Worm (Caenorhabditis elegans): ENCODE measurements around the gene rsef-1.

rsef-1 gene

ce11 chrX:3099832-3100231 lies 40.6 kb upstream of the rsef-1 start, which contains the start of gene sec-3:
Gene sec-3 (minus strand): TSS chrX:3099852.
- TF ChIP-seq ceh-91 (GFP tag; IDR thresholded peaks at IDR 0.05) (no peak), madf-10 (tag; optimal IDR thresholded peaks at IDR 0.05) (peak; percentile 52), mes-4 (tag; optimal IDR thresholded peaks at IDR 0.05) (no peak), tlf-1 (GFP tag; optimal IDR thresholded peaks at IDR 0.05) (peak; percentile 53), F37B4.10 (GFP tag; IDR thresholded peaks at IDR 0.05) (no peak), hrde-1 (tag; optimal IDR thresholded peaks at IDR 0.05; ENCODE audit: borderline replicate concordance) (no peak), lin-26 (GFP tag; IDR thresholded peaks at IDR 0.05) (peak; percentile 23; the same call in 1 of the 2 replicates), mcd-1 (GFP tag; IDR thresholded peaks at IDR 0.05) (peak; percentile 82), hmg-1.2 (GFP tag; IDR thresholded peaks at IDR 0.05) (peak; percentile 90), B0336.3 (GFP tag; IDR thresholded peaks at IDR 0.05) (peak; percentile 58), aptf-3 (GFP tag; IDR thresholded peaks at IDR 0.05) (no peak), him-1 (tag; optimal IDR thresholded peaks at IDR 0.05) (no peak), ceh-27 (GFP tag; optimal IDR thresholded peaks at IDR 0.05) (peak; percentile 21), sdz-38 (tag; optimal IDR thresholded peaks at IDR 0.05) (no peak), C06A6.2 (GFP tag; conservative IDR thresholded peaks at IDR 0.05) (peak; percentile 28; the same call in 1 of the 2 replicates), unc-62 (GFP tag; optimal IDR thresholded peaks at IDR 0.05) (no peak), bed-1 (GFP tag; IDR thresholded peaks at IDR 0.05) (no peak), bed-2 (GFP tag; IDR thresholded peaks at IDR 0.05) (no peak), K11D2.4 (GFP tag; IDR thresholded peaks at IDR 0.05) (peak; percentile 77; the same call in 1 of the 2 replicates), F23B12.7 (tag; optimal IDR thresholded peaks at IDR 0.05; ENCODE audit: insufficient read depth) (peak; percentile 76), egl-44 (GFP tag; IDR thresholded peaks at IDR 0.05) (no peak), gei-17 (GFP tag; optimal IDR thresholded peaks at IDR 0.05) (peak; percentile 51), ztf-3 (GFP tag; optimal IDR thresholded peaks at IDR 0.05) (no peak), madf-8 (GFP tag; conservative IDR thresholded peaks at IDR 0.05) (no peak), attf-5 (GFP tag; optimal IDR thresholded peaks at IDR 0.05) (peak; percentile 84), pha-4 (tag; optimal IDR thresholded peaks at IDR 0.05) (peak; percentile 69), F22D6.2 (tag; optimal IDR thresholded peaks at IDR 0.05) (peak; percentile 42), athp-1 (tag; optimal IDR thresholded peaks at IDR 0.05) (no peak), lsy-27 (tag; optimal IDR thresholded peaks at IDR 0.05; ENCODE audit: borderline replicate concordance, insufficient read depth) (no peak), let-526 (GFP tag; IDR thresholded peaks at IDR 0.05) (0 out of 2 replicates have a peak, but pooled peaks have one; percentile 12), cebp-1 (GFP tag; IDR thresholded peaks at IDR 0.05) (no peak), cebp-1 (tag; optimal IDR thresholded peaks at IDR 0.05) (peak; percentile 83), rec-8 (tag; optimal IDR thresholded peaks at IDR 0.05) (no peak), F55B11.4 (tag; optimal IDR thresholded peaks at IDR 0.05; ENCODE audit: borderline replicate concordance, insufficient read depth) (no peak), lin-40 (tag; optimal IDR thresholded peaks at IDR 0.05) (peak; percentile 88), pbrm-1 (GFP tag; IDR thresholded peaks at IDR 0.05) (peak; percentile 81), mxl-1 (tag; optimal IDR thresholded peaks at IDR 0.05) (no peak), nhr-80 (tag; optimal IDR thresholded peaks at IDR 0.05) (peak; percentile 93), ZK185.1 (tag; optimal IDR thresholded peaks at IDR 0.05; ENCODE audit: poor library complexity, severe bottlenecking) (peak; percentile 74), nfyb-1 (GFP tag; IDR thresholded peaks at IDR 0.05) (peak; percentile 59; the same call in 1 of the 2 replicates), ceh-79 (tag; optimal IDR thresholded peaks at IDR 0.05) (no peak), zfh-2 (GFP tag; conservative IDR thresholded peaks at IDR 0.05) (0 out of 2 replicates have a peak, but pooled peaks have one; percentile 34), dox-1 (GFP tag; IDR thresholded peaks at IDR 0.05) (peak; percentile 86), sptf-2 (GFP tag; optimal IDR thresholded peaks at IDR 0.05) (no peak), egrh-3 (GFP tag; IDR thresholded peaks at IDR 0.05) (no peak), rpc-1 (optimal IDR thresholded peaks at IDR 0.05) (no peak), rpc-1 (tag; optimal IDR thresholded peaks at IDR 0.05) (no peak), xnd-1 (tag; optimal IDR thresholded peaks at IDR 0.05) (no peak), lir-1 (GFP tag; conservative IDR thresholded peaks at IDR 0.05) (peak; percentile 22; the same call in 1 of the 2 replicates)

Measured in whole organism, young adult.